Fruit fly (Drosophila melanogaster) whole organism: ENCODE results near the gene CG32237.

Source experiments
- CG8478 ChIP-seq: fragments of >200 bp; optimal IDR thresholded peaks from 2 replicates; lab custom pipeline; 2018; ENCODE audit warnings: inconsistent platforms
- Dll ChIP-seq: fragments of >200 bp; optimal IDR thresholded peaks from 2 replicates; lab custom pipeline; 2017
- EcR ChIP-seq, 2 experiments: fragments of >200 bp; optimal IDR thresholded peaks; 2 replicates each; lab custom pipeline; 2017; ENCODE audit warnings: missing biosample characterization in 2 of 2, missing genetic modification characterization in 2 of 2, missing genetic modification reagents in 2 of 2
- pan ChIP-seq: fragments of >200 bp; optimal IDR thresholded peaks from 2 replicates; lab custom pipeline; 2017
- psq ChIP-seq: fragments of >200 bp; optimal IDR thresholded peaks from 2 replicates; lab custom pipeline; 2017
- usp ChIP-seq: fragments of >200 bp; optimal IDR thresholded peaks from 2 replicates; lab custom pipeline; 2017; ENCODE audit warnings: missing biosample characterization, missing genetic modification characterization, mixed read lengths

CG32237 gene

DNA sequence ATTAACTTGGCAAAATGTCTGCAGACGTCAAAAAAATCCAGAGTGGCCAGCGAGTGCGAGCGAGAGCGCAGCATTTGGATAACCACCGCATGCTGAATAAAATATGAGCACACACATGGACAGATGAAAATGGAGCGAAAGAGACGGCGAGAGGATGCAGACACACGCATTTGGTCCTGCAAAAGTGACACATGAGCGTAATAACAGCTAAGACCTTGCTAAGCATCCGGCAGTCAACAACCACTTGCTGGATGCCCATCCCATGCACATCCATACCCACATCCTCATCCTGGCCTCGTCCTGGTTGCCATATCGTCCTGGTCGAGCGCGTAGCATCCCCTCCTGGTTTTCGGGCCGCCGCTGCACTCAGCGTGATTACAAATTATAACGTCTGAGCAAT is 9.6 kb downstream of the CG32237 start:
- TF ChIP-seq Dll (lab: Kevin White, UChicago) = no peak
- TF ChIP-seq usp (GFP tag; lab: Kevin White, UChicago) = no peak
- no peak for TF ChIP-seq psq

- TF ChIP-seq psq (no peak), Dll (lab: Kevin White, UChicago) (no peak), EcR (GFP tag; optimal IDR thresholded peaks at IDR 0.05; lab: Kevin White, UChicago) (no peak), usp (GFP tag; lab: Kevin White, UChicago) (no peak), pan (lab: Kevin White, UChicago) (no peak), CG8478 (lab: Kevin White, UChicago) (no peak)
These were observed 12.0 kb downstream of the CG32237 start, which contains the start of gene CG13707 for dm6 chr3L:4840039-4840939. TSS of gene CG13707 (minus strand) at chr3L:4840108.

dm6 chr3L:4836353-4836752 is 15.9 kb downstream of the CG32237 start:
- no peak for TF ChIP-seq EcR (GFP tag; optimal IDR thresholded peaks at IDR 0.05; lab: Kevin White, UChicago)
- TF ChIP-seq psq = no peak
- TF ChIP-seq usp (GFP tag; lab: Kevin White, UChicago) = no peak
- TF ChIP-seq Dll (lab: Kevin White, UChicago) = no peak
- TF ChIP-seq pan (lab: Kevin White, UChicago) = no peak
- TF ChIP-seq CG8478 (lab: Kevin White, UChicago) = no peak

dm6 chr3L:4835005-4835404 is 17.3 kb downstream of the CG32237 start:
- TF ChIP-seq pan (lab: Kevin White, UChicago) (no peak), psq (no peak), Dll (lab: Kevin White, UChicago) (no peak), usp (GFP tag; lab: Kevin White, UChicago) (no peak), CG8478 (lab: Kevin White, UChicago) (no peak), EcR (GFP tag; optimal IDR thresholded peaks at IDR 0.05; lab: Kevin White, UChicago) (no peak)

DNA sequence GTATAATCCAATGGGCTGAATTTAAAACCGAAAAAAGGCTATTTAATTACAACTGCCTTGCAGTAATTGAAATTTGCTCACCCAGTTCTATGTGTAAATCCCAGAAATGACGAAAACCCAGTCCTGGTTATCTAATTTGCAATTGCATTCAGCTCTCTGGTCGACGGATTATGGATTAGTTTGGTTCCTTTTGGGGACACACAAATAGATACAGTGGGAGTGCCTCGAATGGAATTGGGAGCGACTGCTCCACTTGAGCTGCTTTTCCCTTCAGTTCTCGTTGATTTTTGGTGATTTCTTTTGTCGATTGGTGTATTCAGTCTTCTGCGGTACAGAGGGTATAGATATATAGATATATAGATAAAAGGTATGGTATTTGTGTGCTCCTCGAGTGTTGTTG is 18.8 kb downstream of the CG32237 start, which contains the start of gene CG13708:
TSS of gene CG13708 (minus strand) at position 101 of the 400 bp plus-strand sequence.
- TF ChIP-seq EcR (GFP tag; optimal IDR thresholded peaks at IDR 0.05; lab: Kevin White, UChicago) (no peak), Dll (lab: Kevin White, UChicago) (no peak)

- no peak for TF ChIP-seq CG8478 (lab: Kevin White, UChicago)
- no peak for TF ChIP-seq usp (GFP tag; lab: Kevin White, UChicago)
- TF ChIP-seq psq = no peak
- TF ChIP-seq EcR (GFP tag; optimal IDR thresholded peaks at IDR 0.05; lab: Kevin White, UChicago) = no peak
- TF ChIP-seq Dll (lab: Kevin White, UChicago) = no peak
- TF ChIP-seq pan (lab: Kevin White, UChicago) = no peak
These were observed 26.7 kb downstream of the CG32237 start, which contains the start of the genes Dhc64C and LeuRS-m for dm6 chr3L:4825584-4825983. TSS of gene Dhc64C (minus strand) at chr3L:4825687. TSS of gene LeuRS-m (plus strand) at chr3L:4825853.

dm6 chr3L:4824356-4825138 is 27.7 kb downstream of the CG32237 start:
- TF ChIP-seq EcR (GFP tag; optimal IDR thresholded peaks at IDR 0.05; lab: Kevin White, UChicago) = no peak
- TF ChIP-seq CG8478 (lab: Kevin White, UChicago) = no peak
- no peak for TF ChIP-seq psq
- TF ChIP-seq Dll (lab: Kevin White, UChicago) = no peak
- TF ChIP-seq pan (lab: Kevin White, UChicago) = no peak
- TF ChIP-seq usp (GFP tag; lab: Kevin White, UChicago) = no peak

DNA sequence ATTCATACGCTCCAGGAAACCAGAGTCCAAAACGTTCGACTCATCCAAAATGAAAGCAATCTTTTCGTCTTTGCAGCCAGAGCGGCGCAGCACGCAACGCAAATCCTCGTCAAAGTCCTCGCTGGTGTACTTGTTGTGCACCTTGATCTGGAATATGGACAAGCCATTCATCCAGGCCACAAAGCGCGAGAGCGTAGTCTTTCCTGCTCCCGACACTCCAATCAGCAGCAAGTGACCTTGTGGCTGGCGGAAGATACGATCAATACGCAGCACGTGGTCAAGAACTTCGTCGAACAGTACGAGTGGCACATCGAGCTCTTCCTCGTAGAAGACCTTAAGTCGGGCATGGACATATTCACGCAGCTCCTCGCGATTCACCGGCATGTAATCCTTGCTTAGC is 38.1 kb downstream of the CG32237 start:
- TF ChIP-seq Dll (lab: Kevin White, UChicago) = no peak
- TF ChIP-seq psq = no peak
- TF ChIP-seq CG8478 (lab: Kevin White, UChicago) = no peak
- TF ChIP-seq pan (lab: Kevin White, UChicago) = no peak
- no peak for TF ChIP-seq EcR (GFP tag; optimal IDR thresholded peaks at IDR 0.05; lab: Kevin White, UChicago)
- TF ChIP-seq usp (GFP tag; lab: Kevin White, UChicago) = no peak

DNA sequence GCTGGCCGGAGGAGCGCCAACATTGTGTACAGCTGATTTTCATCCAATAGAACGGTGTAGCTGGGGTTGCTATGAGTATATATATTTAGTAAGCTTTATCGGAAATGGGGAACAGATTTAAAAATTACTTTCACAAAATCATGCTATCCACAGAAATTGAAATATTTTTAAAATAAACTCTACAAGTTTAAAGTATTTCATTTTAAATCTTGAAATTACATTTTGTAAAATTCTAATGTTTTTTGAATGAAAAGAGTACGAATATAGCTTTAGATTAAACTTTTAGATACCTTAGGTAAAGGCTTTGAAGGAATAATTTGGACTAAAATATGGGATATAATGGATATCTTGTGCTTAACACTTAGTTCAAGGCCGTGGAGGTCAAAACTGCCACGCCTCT is 45.0 kb downstream of the CG32237 start, which contains the start of gene CG18808:
TSS of gene CG18808 (minus strand) at position 101 of the 400 bp plus-strand sequence.
- no peak for TF ChIP-seq CG8478 (lab: Kevin White, UChicago)
- no peak for TF ChIP-seq pan (lab: Kevin White, UChicago)
- no peak for TF ChIP-seq psq
- no peak for TF ChIP-seq EcR (GFP tag; optimal IDR thresholded peaks at IDR 0.05; lab: Kevin White, UChicago)
- no peak for TF ChIP-seq usp (GFP tag; lab: Kevin White, UChicago)
- TF ChIP-seq Dll (lab: Kevin White, UChicago) = no peak

dm6 chr3L:4805751-4806150 is 46.5 kb downstream of the CG32237 start:
- no peak for TF ChIP-seq Dll (lab: Kevin White, UChicago)

dm6 chr3L:4805174-4805573 is 47.1 kb downstream of the CG32237 start, which contains the start of gene CG7509:
TSS of gene CG7509 (minus strand) at chr3L:4805274.
- TF ChIP-seq pan (lab: Kevin White, UChicago) (no peak), EcR (GFP tag; optimal IDR thresholded peaks at IDR 0.05; lab: Kevin White, UChicago) (no peak), Dll (lab: Kevin White, UChicago) (no peak), CG8478 (lab: Kevin White, UChicago) (no peak), usp (GFP tag; lab: Kevin White, UChicago) (no peak), psq (no peak)
